Worm (Caenorhabditis elegans) whole organism, L4/young adult: ENCODE measurements around the gene R09E10.13.

Experiments used
- W03F9.2 ChIP-seq: fragments of 150-350 bp; optimal IDR thresholded peaks from 2 replicates; lab custom pipeline; 2014; ENCODE audit warnings: missing biosample characterization, missing genetic modification characterization
- him-1 ChIP-seq: sonication (generic microtip); optimal IDR thresholded peaks from 2 replicates; lab custom pipeline; 2016; ENCODE audit warnings: missing genotype, missing genetic modification reagents, missing genetic modification characterization, missing compliant biosample characterization

- TF ChIP-seq W03F9.2 (tag; lab: Kevin White, UChicago) (no peak), him-1 (tag; lab: Kevin White, UChicago) (no peak)
These were observed 9.4 kb upstream of the R09E10.13 start for ce11 chrIV:10304383-10304782.
